Worm (Caenorhabditis elegans): ENCODE data around the gene tag-124.

The tag-124 gene

ce11 chrII:9603419-9603818 lies 12.3 kb downstream of the tag-124 start (continued):
- TF ChIP-seq lin-13 (GFP tag; optimal IDR thresholded peaks at IDR 0.05) (peak; percentile 92), ama-1 (optimal IDR thresholded peaks at IDR 0.05) (peak; percentile 75), elt-2 (tag; optimal IDR thresholded peaks at IDR 0.05) (peak; percentile 84), nhr-12 (tag; optimal IDR thresholded peaks at IDR 0.05) (no peak), ztf-11 (tag; optimal IDR thresholded peaks at IDR 0.05) (no peak), sup-37 (GFP tag; optimal IDR thresholded peaks at IDR 0.05) (peak; percentile 66), zag-1 (tag; optimal IDR thresholded peaks at IDR 0.05) (peak; percentile 69), F16B12.6 (tag; optimal IDR thresholded peaks at IDR 0.05) (peak; percentile 51), unc-62 (GFP tag; optimal IDR thresholded peaks at IDR 0.05) (no peak), alr-1 (tag; optimal IDR thresholded peaks at IDR 0.05; ENCODE audit: borderline replicate concordance) (no peak), nhr-85 (tag) (peak; percentile 100), aha-1 (tag; optimal IDR thresholded peaks at IDR 0.05) (no peak), lsy-2 (tag; optimal IDR thresholded peaks at IDR 0.05) (peak; percentile 90 to 96), nhr-71 (tag; optimal IDR thresholded peaks at IDR 0.05) (peak; percentile 99), unc-130 (tag; optimal IDR thresholded peaks at IDR 0.05) (peak; percentile 82), skn-1 (tag; optimal IDR thresholded peaks at IDR 0.05) (peak; percentile 94), unc-30 (tag; optimal IDR thresholded peaks at IDR 0.05) (peak; percentile 5), Y116A8C.19 (tag; optimal IDR thresholded peaks at IDR 0.05; ENCODE audit: borderline replicate concordance) (no peak), dsc-1 (tag; optimal IDR thresholded peaks at IDR 0.05) (peak; percentile 74), nhr-28 (tag; optimal IDR thresholded peaks at IDR 0.05) (peak; percentile 9), unc-98 (GFP tag; IDR thresholded peaks at IDR 0.05) (0 out of 2 replicates have a peak, but pooled peaks have one; percentile 43), irx-1 (tag; optimal IDR thresholded peaks at IDR 0.05) (peak; percentile 93), fkh-4 (tag; optimal IDR thresholded peaks at IDR 0.05; ENCODE audit: borderline replicate concordance) (no peak), nhr-84 (tag; optimal IDR thresholded peaks at IDR 0.05) (no peak), efl-1 (optimal IDR thresholded peaks at IDR 0.05) (peak; percentile 84), efl-1 (GFP tag; optimal IDR thresholded peaks at IDR 0.05 in 1 of 2) (peak; percentile 64 to 97), pax-3 (tag; optimal IDR thresholded peaks at IDR 0.05) (peak; percentile 85), hlh-17 (GFP tag; optimal IDR thresholded peaks at IDR 0.05; ENCODE audit: borderline replicate concordance) (no peak), nhr-19 (GFP tag; conservative IDR thresholded peaks at IDR 0.05) (peak; percentile 99), ceh-63 (GFP tag; optimal IDR thresholded peaks at IDR 0.05) (peak; percentile 29), lin-14 (GFP tag; optimal IDR thresholded peaks at IDR 0.05) (peak; percentile 99), vab-15 (tag; optimal IDR thresholded peaks at IDR 0.05) (peak; percentile 40), lin-15B (tag; optimal IDR thresholded peaks at IDR 0.05) (peak; percentile 38), blmp-1 (tag; optimal IDR thresholded peaks at IDR 0.05) (peak; percentile 99), aly-2 (tag; optimal IDR thresholded peaks at IDR 0.05) (no peak), lin-35 (GFP tag; optimal IDR thresholded peaks at IDR 0.05) (peak; percentile 81 to 91), sptf-1 (tag; optimal IDR thresholded peaks at IDR 0.05) (no peak), hpl-2 (GFP tag; optimal IDR thresholded peaks at IDR 0.05) (peak; percentile 71), dpl-1 (GFP tag; optimal IDR thresholded peaks at IDR 0.05) (peak; percentile 71 to 79 (median 75)), lin-39 (tag; optimal IDR thresholded peaks at IDR 0.05) (peak; percentile 81), mep-1 (tag; optimal IDR thresholded peaks at IDR 0.05) (peak; percentile 98), ceh-82 (tag; optimal IDR thresholded peaks at IDR 0.05) (peak; percentile 68 to 91 (median 88)), snu-23 (GFP tag; optimal IDR thresholded peaks at IDR 0.05) (peak; percentile 99), ceh-88 (GFP tag; IDR thresholded peaks at IDR 0.05) (peak; percentile 79), egl-13 (tag; optimal IDR thresholded peaks at IDR 0.05) (peak; percentile 66), efl-3 (GFP tag; optimal IDR thresholded peaks at IDR 0.05) (no peak), ces-1 (GFP tag; optimal IDR thresholded peaks at IDR 0.05) (no peak), lir-3 (tag; optimal IDR thresholded peaks at IDR 0.05; ENCODE audit: poor library complexity) (peak; percentile 89), mef-2 (tag; optimal IDR thresholded peaks at IDR 0.05) (peak; percentile 74), nhr-237 (tag; optimal IDR thresholded peaks at IDR 0.05) (peak; percentile 84), fos-1 (tag; optimal IDR thresholded peaks at IDR 0.05) (peak; percentile 92), tlp-1 (tag; optimal IDR thresholded peaks at IDR 0.05) (no peak), pag-3 (tag; optimal IDR thresholded peaks at IDR 0.05; ENCODE audit: borderline replicate concordance, insufficient read depth) (no peak)
